ENCODE assay signal across 4 fruit fly cellular contexts in the genomic region with DNA sequence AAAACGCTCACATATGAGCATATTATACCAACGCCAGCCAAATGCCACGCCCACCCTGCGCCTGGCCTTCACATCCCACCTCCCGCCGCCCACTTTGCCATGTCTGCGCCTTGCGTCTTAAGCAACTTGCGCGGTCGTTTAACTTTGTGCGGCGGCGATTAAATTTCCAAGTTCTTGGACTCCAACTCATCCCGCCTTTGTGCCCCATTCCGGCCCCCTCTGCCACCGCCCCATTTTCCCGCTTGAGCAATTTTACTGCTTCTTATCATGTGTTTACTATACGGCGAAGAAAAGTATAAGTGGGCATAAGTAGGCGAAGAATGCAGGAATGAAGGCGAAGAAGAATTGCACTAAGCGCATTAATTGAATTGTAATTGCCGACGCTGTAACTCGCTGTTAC.
TF ChIP-seq lines count a peak whose summit lies in the region.

No protein-coding gene starts in this region.

- no peak for TF ChIP-seq CTCF in whole organism, embryonic (GFP tag; optimal IDR thresholded peaks at IDR 0.05; lab: Kevin White, UChicago)

TF ChIP-seq in whole organism, adult, 20 proteins besides CTCF, POLR2A, EP300 and RAD21:
- TF ChIP-seq tj (GFP tag; optimal IDR thresholded peaks at IDR 0.05; lab: Kevin White, UChicago): peak; percentile 63
- TF ChIP-seq Hr96 (GFP tag; optimal IDR thresholded peaks at IDR 0.05; lab: Kevin White, UChicago): no peak
- TF ChIP-seq CG5204 (GFP tag; optimal IDR thresholded peaks at IDR 0.05; lab: Kevin White, UChicago): no peak
- no peak for TF ChIP-seq cnc (optimal IDR thresholded peaks at IDR 0.05; lab: Kevin White, UChicago)
- TF ChIP-seq CG1620 (GFP tag; optimal IDR thresholded peaks at IDR 0.05; lab: Kevin White, UChicago): no peak
- TF ChIP-seq bab1 (GFP tag; optimal IDR thresholded peaks at IDR 0.05; lab: Kevin White, UChicago): no peak
- TF ChIP-seq kay (GFP tag; lab: Kevin White, UChicago; ENCODE audit: borderline replicate concordance): no peak

TF ChIP-seq in whole organism, embryonic, 481 proteins besides CTCF, POLR2A, EP300 and RAD21:
- no peak for TF ChIP-seq CG8765 (GFP tag; IDR thresholded peaks at IDR 0.05; lab: Robert Waterston, UW)
- no peak for TF ChIP-seq TFAM (GFP tag; optimal IDR thresholded peaks at IDR 0.05; lab: Kevin White, UChicago)
- peak; percentile 18 for TF ChIP-seq nom (GFP tag; optimal IDR thresholded peaks at IDR 0.05; lab: Kevin White, UChicago)
- no peak for TF ChIP-seq CG2889 (GFP tag; IDR thresholded peaks at IDR 0.05; lab: Robert Waterston, UW)
- TF ChIP-seq CG9932 (GFP tag; IDR thresholded peaks at IDR 0.05; lab: Robert Waterston, UW): no peak
- TF ChIP-seq CG6813 (GFP tag; optimal IDR thresholded peaks at IDR 0.05; lab: Kevin White, UChicago): no peak
- peak; percentile 54; the same call in 1 of the 2 replicates for TF ChIP-seq crol (GFP tag; IDR thresholded peaks at IDR 0.05; lab: Robert Waterston, UW)

TF ChIP-seq in whole organism, prepupa, 60 proteins besides CTCF, POLR2A, EP300 and RAD21:
- TF ChIP-seq CG9139 (GFP tag; optimal IDR thresholded peaks at IDR 0.05; lab: Kevin White, UChicago): peak; percentile 19
- 0 out of 3 replicates have a peak, but pooled peaks have one; percentile 25 for TF ChIP-seq eg (GFP tag; IDR thresholded peaks at IDR 0.05; lab: Robert Waterston, UW)
- TF ChIP-seq Sox14 (GFP tag; optimal IDR thresholded peaks at IDR 0.05; lab: Kevin White, UChicago): peak; percentile 16
- TF ChIP-seq esn (GFP tag; optimal IDR thresholded peaks at IDR 0.05; lab: Kevin White, UChicago): no peak
- peak; percentile 35 for TF ChIP-seq CG1621 (tag; optimal IDR thresholded peaks at IDR 0.05; lab: Kevin White, UChicago)
- peak; percentile 36 for TF ChIP-seq CG6808 (GFP tag; optimal IDR thresholded peaks at IDR 0.05; lab: Kevin White, UChicago)
- TF ChIP-seq CG6163 (GFP tag; IDR thresholded peaks at IDR 0.05; lab: Robert Waterston, UW): 0 out of 3 replicates have a peak, but pooled peaks have one; percentile 18
- peak; percentile 24 to 26 for TF ChIP-seq ss (GFP tag; optimal IDR thresholded peaks at IDR 0.05; lab: Kevin White, UChicago)
- no peak for TF ChIP-seq cyc (GFP tag; optimal IDR thresholded peaks at IDR 0.05; lab: Kevin White, UChicago)
- peak; percentile 53 for TF ChIP-seq svp (GFP tag; lab: Kevin White, UChicago)

TF ChIP-seq in whole organism, pupa, 21 proteins besides CTCF, POLR2A, EP300 and RAD21:
- peak; percentile 7; the same call in 1 of the 3 replicates for TF ChIP-seq CG4496 (GFP tag; IDR thresholded peaks at IDR 0.05; lab: Robert Waterston, UW)
- no peak for TF ChIP-seq Pif1A (GFP tag; optimal IDR thresholded peaks at IDR 0.05; lab: Kevin White, UChicago)
- TF ChIP-seq CG14655 (GFP tag; optimal IDR thresholded peaks at IDR 0.05; lab: Kevin White, UChicago): peak; percentile 17
- TF ChIP-seq CG34367 (tag; optimal IDR thresholded peaks at IDR 0.05; lab: Kevin White, UChicago): no peak
- TF ChIP-seq EcR (GFP tag; optimal IDR thresholded peaks at IDR 0.05; lab: Kevin White, UChicago): peak; percentile 93
- peak; percentile 44; the same call in 1 of the 2 replicates for TF ChIP-seq CG32121 (GFP tag; IDR thresholded peaks at IDR 0.05; lab: Robert Waterston, UW)
- no peak for TF ChIP-seq Pif1B (GFP tag; optimal IDR thresholded peaks at IDR 0.05; lab: Kevin White, UChicago)
- TF ChIP-seq CG13204 (GFP tag; optimal IDR thresholded peaks at IDR 0.05; lab: Kevin White, UChicago): peak; percentile 74
